Fruit fly (Drosophila melanogaster): ENCODE measurements around the gene CG11437.
A peak's percentile ranks its signal among the peaks of the same experiment; 100 is the strongest.

Gene CG11437

dm6 chr3L:22471586-22472291, 3.1 kb downstream of the CG11437 start:
- TF ChIP-seq noc (tag; optimal IDR thresholded peaks at IDR 0.05) = peak; percentile 85

- TF ChIP-seq noc (tag; optimal IDR thresholded peaks at IDR 0.05) = no peak
Measured at dm6 chr3L:22474081-22474845, 5.6 kb downstream of the CG11437 start, which contains the start of gene CG11425. CG11425 (plus strand) TSS chr3L:22474795.

dm6 chr3L:22483452-22483851, 14.8 kb downstream of the CG11437 start:
- no peak for TF ChIP-seq noc (tag; optimal IDR thresholded peaks at IDR 0.05)

dm6 chr3L:22497594-22497993, 28.9 kb downstream of the CG11437 start:
- no peak for TF ChIP-seq noc (tag; optimal IDR thresholded peaks at IDR 0.05)

dm6 chr3L:22501300-22501699, 32.6 kb downstream of the CG11437 start, which contains the start of gene CG43312:
CG43312 (plus strand) TSS chr3L:22501600.
- no peak for TF ChIP-seq noc (tag; optimal IDR thresholded peaks at IDR 0.05)

- no peak for TF ChIP-seq noc (tag; optimal IDR thresholded peaks at IDR 0.05)
Measured at dm6 chr3L:22503730-22504129, 35.1 kb downstream of the CG11437 start, which contains the start of gene CG43331. CG43331 (minus strand) TSS chr3L:22503830.

dm6 chr3L:22504323-22504722, 35.7 kb downstream of the CG11437 start, which contains the start of gene CG43330:
CG43330 (minus strand) TSS chr3L:22504423.
- no peak for TF ChIP-seq noc (tag; optimal IDR thresholded peaks at IDR 0.05)

- no peak for TF ChIP-seq noc (tag; optimal IDR thresholded peaks at IDR 0.05)
Measured at dm6 chr3L:22505118-22505517, 36.5 kb downstream of the CG11437 start, which contains the start of gene CG43329. CG43329 (minus strand) TSS chr3L:22505218.

Data from whole organism, larva.